Worm (Caenorhabditis elegans) whole organism, early embryonic: ENCODE data around the gene C18A3.7.

ENCODE experiments used
- ama-1 ChIP-seq: fragments of 150-350 bp; optimal IDR thresholded peaks from 2 replicates; lab custom pipeline; 2014
- flt-1 ChIP-seq: fragments of 200-800 bp; sonication (Bioruptor generic); IDR thresholded peaks from 2 replicates; pipeline ENCODE4 v1.3.6; 2022; ENCODE audit warnings: missing genetic modification characterization, missing compliant biosample characterization
- hnd-1 ChIP-seq: sonication (generic microtip); optimal IDR thresholded peaks from 2 replicates; lab custom pipeline; 2016; ENCODE audit warnings: missing genetic modification characterization, missing compliant biosample characterization

DNA sequence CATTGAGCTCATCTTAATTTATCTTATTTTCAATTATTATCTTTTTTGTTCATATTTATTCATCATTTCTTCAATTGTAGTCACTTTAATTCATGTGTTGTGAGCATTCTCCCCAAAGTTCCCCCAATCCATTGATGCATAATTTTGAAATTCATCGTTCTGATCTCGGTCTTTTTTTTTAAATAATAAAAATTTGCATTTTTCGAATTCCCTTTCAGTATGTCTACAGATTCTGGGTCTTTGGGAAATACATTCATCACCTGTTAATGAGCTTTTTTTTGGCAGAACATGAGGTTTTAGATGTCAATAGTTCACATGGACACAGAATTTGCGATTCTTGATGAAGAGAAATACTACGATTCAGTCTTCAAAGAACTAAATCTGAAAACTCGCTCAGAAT is 10.4 kb downstream of the C18A3.7 start, which contains the start of gene damt-1:
- no peak for TF ChIP-seq ama-1
- TF ChIP-seq hnd-1: no peak
- no peak for TF ChIP-seq flt-1 (GFP tag; lab: Robert Waterston, UW)
